Fruit fly (Drosophila melanogaster) S2 (cell line): ENCODE results near the gene Hsp60A.

Experiments used
- CG8478 ChIP-seq: fragments of >200 bp; optimal IDR thresholded peaks from 2 replicates; lab custom pipeline; 2018
- CTCF ChIP-seq, 2 experiments: fragments of >200 bp; optimal IDR thresholded peaks; 2 replicates each; lab custom pipeline; 2018

- no peak for TF ChIP-seq CG8478 (lab: Kevin White, UChicago)
- TF ChIP-seq CTCF (optimal IDR thresholded peaks at IDR 0.05; lab: Kevin White, UChicago) = no peak
Observed at dm6 chrX:11136587-11137512, 28.6 kb downstream of the Hsp60A start, which contains the start of gene Klp10A.
